Worm (Caenorhabditis elegans): ENCODE results near the gene Y32G9B.1.

Gene Y32G9B.1

ce11 chrV:1811035-1811434 lies 18.8 kb downstream of the Y32G9B.1 start, which contains the start of gene Y46H3A.4:
Y46H3A.4 (minus strand) TSS chrV:1811135.
- TF ChIP-seq F13C5.2 (tag; optimal IDR thresholded peaks at IDR 0.05) = no peak
- TF ChIP-seq ama-1 (optimal IDR thresholded peaks at IDR 0.05) = no peak
- no peak for TF ChIP-seq sea-1 (GFP tag; conservative IDR thresholded peaks at IDR 0.05)

- no peak for TF ChIP-seq pes-1 (GFP tag; IDR thresholded peaks at IDR 0.05)
- no peak for TF ChIP-seq ama-1 (optimal IDR thresholded peaks at IDR 0.05)
- TF ChIP-seq scrt-1 (GFP tag; IDR thresholded peaks at IDR 0.05) = no peak
- TF ChIP-seq ceh-36 (tag; optimal IDR thresholded peaks at IDR 0.05) = no peak
- TF ChIP-seq tbx-37 (GFP tag; conservative IDR thresholded peaks at IDR 0.05) = no peak
- no peak for TF ChIP-seq ets-7 (tag; optimal IDR thresholded peaks at IDR 0.05)
- no peak for TF ChIP-seq tra-4 (tag; optimal IDR thresholded peaks at IDR 0.05)
- TF ChIP-seq sea-1 (GFP tag; conservative IDR thresholded peaks at IDR 0.05) = no peak
- TF ChIP-seq tbx-11 (GFP tag; IDR thresholded peaks at IDR 0.05) = no peak
- TF ChIP-seq aly-1 (tag; optimal IDR thresholded peaks at IDR 0.05) = no peak
- no peak for TF ChIP-seq hnd-1 (tag; optimal IDR thresholded peaks at IDR 0.05)
- no peak for TF ChIP-seq hmbx-1 (tag; optimal IDR thresholded peaks at IDR 0.05)
- no peak for TF ChIP-seq ceh-13 (GFP tag; optimal IDR thresholded peaks at IDR 0.05)
- TF ChIP-seq hmg-4 (GFP tag; optimal IDR thresholded peaks at IDR 0.05) = no peak
- TF ChIP-seq F13C5.2 (tag; optimal IDR thresholded peaks at IDR 0.05) = no peak
- TF ChIP-seq flt-1 (GFP tag; IDR thresholded peaks at IDR 0.05) = no peak
- TF ChIP-seq B0310.2 (tag; optimal IDR thresholded peaks at IDR 0.05) = no peak
Measured at ce11 chrV:1807160-1807559, 22.7 kb downstream of the Y32G9B.1 start, which contains the start of gene srt-42. srt-42 (plus strand) TSS chrV:1807460.

ce11 chrV:1805724-1806316 lies 24.1 kb downstream of the Y32G9B.1 start:
- no peak for TF ChIP-seq ets-7 (tag; optimal IDR thresholded peaks at IDR 0.05)
- 0 out of 2 replicates have a peak, but pooled peaks have one; percentile 16 for TF ChIP-seq sea-1 (GFP tag; conservative IDR thresholded peaks at IDR 0.05)

- TF ChIP-seq ama-1 (optimal IDR thresholded peaks at IDR 0.05) = peak; percentile 76
- no peak for TF ChIP-seq ets-7 (tag; optimal IDR thresholded peaks at IDR 0.05)
- TF ChIP-seq ceh-36 (tag; optimal IDR thresholded peaks at IDR 0.05) = no peak
- TF ChIP-seq ceh-13 (GFP tag; optimal IDR thresholded peaks at IDR 0.05) = no peak
Measured at ce11 chrV:1804645-1805559, 25.0 kb downstream of the Y32G9B.1 start, which contains the start of the genes hsp-16.2 and hsp-16.41. hsp-16.2 (minus strand) TSS chrV:1804957. hsp-16.41 (plus strand) TSS chrV:1805178.

- no peak for TF ChIP-seq tbx-37 (GFP tag; conservative IDR thresholded peaks at IDR 0.05)
- TF ChIP-seq sea-1 (GFP tag; conservative IDR thresholded peaks at IDR 0.05) = no peak
- TF ChIP-seq hmg-4 (GFP tag; optimal IDR thresholded peaks at IDR 0.05) = no peak
- TF ChIP-seq scrt-1 (GFP tag; IDR thresholded peaks at IDR 0.05) = no peak
- TF ChIP-seq pes-1 (GFP tag; IDR thresholded peaks at IDR 0.05) = no peak
- TF ChIP-seq hmbx-1 (tag; optimal IDR thresholded peaks at IDR 0.05) = no peak
- TF ChIP-seq F13C5.2 (tag; optimal IDR thresholded peaks at IDR 0.05) = no peak
- no peak for TF ChIP-seq flt-1 (GFP tag; IDR thresholded peaks at IDR 0.05)
- no peak for TF ChIP-seq ceh-36 (tag; optimal IDR thresholded peaks at IDR 0.05)
Measured at ce11 chrV:1804034-1804542, 25.8 kb downstream of the Y32G9B.1 start.

- TF ChIP-seq sea-1 (GFP tag; conservative IDR thresholded peaks at IDR 0.05) = no peak
- no peak for TF ChIP-seq scrt-1 (GFP tag; IDR thresholded peaks at IDR 0.05)
- TF ChIP-seq aly-1 (tag; optimal IDR thresholded peaks at IDR 0.05) = no peak
- TF ChIP-seq tra-4 (tag; optimal IDR thresholded peaks at IDR 0.05) = no peak
- TF ChIP-seq tbx-11 (GFP tag; IDR thresholded peaks at IDR 0.05) = no peak
- TF ChIP-seq F13C5.2 (tag; optimal IDR thresholded peaks at IDR 0.05) = no peak
- no peak for TF ChIP-seq tbx-37 (GFP tag; conservative IDR thresholded peaks at IDR 0.05)
- TF ChIP-seq B0310.2 (tag; optimal IDR thresholded peaks at IDR 0.05) = no peak
- TF ChIP-seq ceh-36 (tag; optimal IDR thresholded peaks at IDR 0.05) = no peak
- TF ChIP-seq ceh-13 (GFP tag; optimal IDR thresholded peaks at IDR 0.05) = no peak
- TF ChIP-seq hnd-1 (tag; optimal IDR thresholded peaks at IDR 0.05) = no peak
- no peak for TF ChIP-seq hmg-4 (GFP tag; optimal IDR thresholded peaks at IDR 0.05)
- no peak for TF ChIP-seq ets-7 (tag; optimal IDR thresholded peaks at IDR 0.05)
- TF ChIP-seq hmbx-1 (tag; optimal IDR thresholded peaks at IDR 0.05) = no peak
Measured at ce11 chrV:1803043-1803442, 26.8 kb downstream of the Y32G9B.1 start, which contains the start of gene srt-41. srt-41 (minus strand) TSS chrV:1803143.

ce11 chrV:1797900-1798299 lies 32.0 kb downstream of the Y32G9B.1 start, which contains the start of gene F36H9.10:
F36H9.10 (plus strand) TSS chrV:1798200.
- TF ChIP-seq tbx-37 (GFP tag; conservative IDR thresholded peaks at IDR 0.05) (no peak), ets-7 (tag; optimal IDR thresholded peaks at IDR 0.05) (no peak), ama-1 (optimal IDR thresholded peaks at IDR 0.05) (no peak), ceh-13 (GFP tag; optimal IDR thresholded peaks at IDR 0.05) (no peak), B0310.2 (tag; optimal IDR thresholded peaks at IDR 0.05) (no peak), scrt-1 (GFP tag; IDR thresholded peaks at IDR 0.05) (no peak), hmbx-1 (tag; optimal IDR thresholded peaks at IDR 0.05) (no peak), F13C5.2 (tag; optimal IDR thresholded peaks at IDR 0.05) (no peak), flt-1 (GFP tag; IDR thresholded peaks at IDR 0.05) (no peak), tra-4 (tag; optimal IDR thresholded peaks at IDR 0.05) (no peak), ceh-36 (tag; optimal IDR thresholded peaks at IDR 0.05) (no peak), tbx-11 (GFP tag; IDR thresholded peaks at IDR 0.05) (no peak), aly-1 (tag; optimal IDR thresholded peaks at IDR 0.05) (no peak), pes-1 (GFP tag; IDR thresholded peaks at IDR 0.05) (no peak), sea-1 (GFP tag; conservative IDR thresholded peaks at IDR 0.05) (no peak), hnd-1 (tag; optimal IDR thresholded peaks at IDR 0.05) (no peak), hmg-4 (GFP tag; optimal IDR thresholded peaks at IDR 0.05) (no peak)

Data from whole organism, early embryonic.